Worm (Caenorhabditis elegans): ENCODE data around the gene Y111B2A.12.

DNA sequence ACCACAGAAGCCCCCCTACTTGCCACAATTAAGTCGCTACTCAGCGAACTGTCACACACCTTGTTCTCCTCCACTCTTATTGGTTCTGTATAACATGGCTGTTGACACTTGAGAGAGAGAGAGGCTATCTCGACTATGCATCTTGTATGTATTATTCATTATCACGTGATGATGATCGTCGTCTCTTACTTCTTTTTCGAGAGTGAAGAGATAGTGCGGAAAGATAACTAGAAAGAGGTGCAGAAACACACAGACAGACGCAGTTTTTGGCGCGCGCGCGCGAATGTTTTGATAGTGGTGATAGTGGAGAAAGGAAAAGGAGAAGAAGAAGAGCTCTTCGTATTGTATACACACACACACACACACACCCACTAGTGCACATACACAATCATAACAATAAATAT is 7.9 kb downstream of the Y111B2A.12 start:
- peak; percentile 17 for TF ChIP-seq unc-62 (GFP tag; optimal IDR thresholded peaks at IDR 0.05)
- no peak for TF ChIP-seq elt-3 (tag; optimal IDR thresholded peaks at IDR 0.05)
- peak; percentile 87 for TF ChIP-seq nfya-1 (tag; optimal IDR thresholded peaks at IDR 0.05; ENCODE audit: insufficient read depth)
- peak; percentile 97 for TF ChIP-seq pha-4 (tag; optimal IDR thresholded peaks at IDR 0.05)
- TF ChIP-seq elt-1 (tag; optimal IDR thresholded peaks at IDR 0.05) = peak; percentile 91
- no peak for TF ChIP-seq nhr-11 (tag; optimal IDR thresholded peaks at IDR 0.05)
- peak; percentile 59 for TF ChIP-seq ceh-28 (tag; optimal IDR thresholded peaks at IDR 0.05)
- TF ChIP-seq nhr-76 (tag; optimal IDR thresholded peaks at IDR 0.05) = no peak
- no peak for TF ChIP-seq mdl-1 (tag; optimal IDR thresholded peaks at IDR 0.05)
